Worm (Caenorhabditis elegans): ENCODE data around the gene plk-1.

DNA sequence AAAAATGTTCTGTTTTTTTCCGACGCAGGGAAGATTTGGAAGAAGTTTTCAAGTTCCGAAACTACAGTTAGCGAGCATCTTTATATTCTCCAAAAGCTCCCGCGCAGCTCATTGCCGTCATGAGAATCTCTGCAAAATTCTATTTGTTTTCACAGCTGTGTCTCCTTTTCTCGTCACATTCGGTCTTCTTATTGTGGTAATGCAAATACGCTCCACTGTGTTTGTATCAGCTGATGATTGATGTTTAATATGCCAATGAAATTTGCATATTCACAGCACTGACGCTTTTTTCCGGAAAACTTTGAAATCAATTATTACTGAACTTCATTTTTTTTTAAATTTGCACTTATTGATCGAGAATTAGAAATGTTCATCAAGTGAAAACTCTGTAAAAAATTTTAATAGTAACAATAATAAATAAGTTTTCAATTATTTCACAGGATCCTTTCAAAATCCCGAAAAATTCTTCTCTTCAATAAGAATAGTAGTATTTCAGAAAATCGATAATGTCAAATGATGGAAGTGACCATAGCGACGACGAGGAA is 8.0 kb upstream of the plk-1 start, which contains the start of gene K06H7.2:
- peak; percentile 57 for TF ChIP-seq aha-1 (tag)
- no peak for TF ChIP-seq ztf-11 (tag; optimal IDR thresholded peaks at IDR 0.05)
- TF ChIP-seq nhr-6 (tag; optimal IDR thresholded peaks at IDR 0.05) = peak; percentile 50
- TF ChIP-seq zag-1 (tag; optimal IDR thresholded peaks at IDR 0.05) = no peak
- no peak for TF ChIP-seq ctbp-1 (GFP tag; IDR thresholded peaks at IDR 0.05)
- TF ChIP-seq zfp-2 (tag; optimal IDR thresholded peaks at IDR 0.05) = no peak
- peak; percentile 70 for TF ChIP-seq nhr-77 (tag; optimal IDR thresholded peaks at IDR 0.05)
- TF ChIP-seq dve-1 (tag; optimal IDR thresholded peaks at IDR 0.05; ENCODE audit: insufficient read depth) = peak; percentile 63
- no peak for TF ChIP-seq set-16 (GFP tag; IDR thresholded peaks at IDR 0.05)
- TF ChIP-seq ces-1 (GFP tag; optimal IDR thresholded peaks at IDR 0.05) = no peak
- peak; percentile 43 for TF ChIP-seq nhr-28 (tag; optimal IDR thresholded peaks at IDR 0.05)
- TF ChIP-seq dpl-1 (GFP tag; optimal IDR thresholded peaks at IDR 0.05) = peak; percentile 58

All from whole organism, L4 larva.